Worm (Caenorhabditis elegans) whole organism, early embryonic: ENCODE measurements around the gene T16D1.1.

Experiments
- B0310.2 ChIP-seq: sonication (generic microtip); optimal IDR thresholded peaks from 2 replicates; lab custom pipeline; 2016; ENCODE audit warnings: mild to moderate bottlenecking, missing genetic modification characterization, missing compliant biosample characterization
- F13C5.2 ChIP-seq: sonication (generic microtip); optimal IDR thresholded peaks from 2 replicates; lab custom pipeline; 2017; ENCODE audit warnings: mild to moderate bottlenecking, missing genetic modification characterization, inconsistent platforms, missing compliant biosample characterization
- aly-1 ChIP-seq: sonication (generic microtip); optimal IDR thresholded peaks from 2 replicates; lab custom pipeline; 2016; ENCODE audit warnings: missing genetic modification characterization, missing compliant biosample characterization
- ama-1 ChIP-seq: fragments of 150-350 bp; optimal IDR thresholded peaks from 2 replicates; lab custom pipeline; 2014
- ceh-13 ChIP-seq: fragments of 200-800 bp; sonication (Bioruptor generic); optimal IDR thresholded peaks from 2 replicates; lab custom pipeline; 2018; ENCODE audit warnings: mild to moderate bottlenecking, missing genetic modification characterization, missing compliant biosample characterization
- ceh-36 ChIP-seq: sonication (generic microtip); optimal IDR thresholded peaks from 2 replicates; lab custom pipeline; 2016; ENCODE audit warnings: missing genetic modification characterization, inconsistent platforms, missing compliant biosample characterization
- ets-7 ChIP-seq: sonication (generic microtip); optimal IDR thresholded peaks from 2 replicates; lab custom pipeline; 2016; ENCODE audit warnings: missing genotype, missing genetic modification characterization, missing compliant biosample characterization
- flt-1 ChIP-seq: fragments of 200-800 bp; sonication (Bioruptor generic); IDR thresholded peaks from 2 replicates; pipeline ENCODE4 v1.3.6; 2022; ENCODE audit warnings: missing genetic modification characterization, missing compliant biosample characterization
- hmbx-1 ChIP-seq: sonication (generic microtip); optimal IDR thresholded peaks from 2 replicates; lab custom pipeline; 2016; ENCODE audit warnings: mild to moderate bottlenecking, missing genetic modification characterization, missing compliant biosample characterization
- hmg-4 ChIP-seq: fragments of 200-800 bp; sonication (Bioruptor generic); optimal IDR thresholded peaks from 2 replicates; lab custom pipeline; 2018; ENCODE audit warnings: mild to moderate bottlenecking, missing genetic modification characterization, missing compliant biosample characterization
- hnd-1 ChIP-seq: sonication (generic microtip); optimal IDR thresholded peaks from 2 replicates; lab custom pipeline; 2016; ENCODE audit warnings: missing genetic modification characterization, missing compliant biosample characterization
- pes-1 ChIP-seq: fragments of 200-800 bp; sonication (Bioruptor generic); IDR thresholded peaks from 2 replicates; pipeline ENCODE4 v1.3.6; 2022; ENCODE audit warnings: missing genetic modification reagents, missing genetic modification characterization, missing compliant biosample characterization
- scrt-1 ChIP-seq: fragments of 200-800 bp; sonication (Bioruptor generic); IDR thresholded peaks from 2 replicates; pipeline ENCODE4 v1.3.6; 2022; ENCODE audit warnings: missing genetic modification characterization, missing compliant biosample characterization
- sea-1 ChIP-seq: fragments of 200-800 bp; sonication (Bioruptor generic); conservative IDR thresholded peaks from 2 replicates; pipeline ENCODE4 v1.3.6; 2022; ENCODE audit warnings: missing genetic modification characterization, missing compliant biosample characterization
- tbx-11 ChIP-seq: fragments of 200-800 bp; sonication (Bioruptor generic); IDR thresholded peaks from 2 replicates; pipeline ENCODE4 v1.3.6; 2022; ENCODE audit warnings: missing genetic modification characterization, missing compliant biosample characterization
- tbx-37 ChIP-seq: fragments of 200-800 bp; sonication (Bioruptor generic); conservative IDR thresholded peaks from 2 replicates; pipeline ENCODE4 v1.3.6; 2022; ENCODE audit warnings: missing genetic modification reagents, missing genetic modification characterization, missing compliant biosample characterization
- tra-4 ChIP-seq: sonication (generic microtip); optimal IDR thresholded peaks from 2 replicates; lab custom pipeline; 2017; ENCODE audit warnings: missing genetic modification characterization, missing compliant biosample characterization

Gene T16D1.1

ce11 chrII:5277780-5278179 lies 36.3 kb upstream of the T16D1.1 start:
- no peak for TF ChIP-seq hnd-1 (tag; lab: Kevin White, UChicago)
- no peak for TF ChIP-seq hmg-4 (GFP tag; lab: Kevin White, UChicago)
- TF ChIP-seq scrt-1 (GFP tag; lab: Robert Waterston, UW): no peak
- no peak for TF ChIP-seq B0310.2 (tag; lab: Kevin White, UChicago)
- TF ChIP-seq F13C5.2: no peak
- TF ChIP-seq pes-1 (GFP tag; lab: Robert Waterston, UW): no peak
- no peak for TF ChIP-seq tbx-37
- no peak for TF ChIP-seq tbx-11 (GFP tag; lab: Robert Waterston, UW)
- no peak for TF ChIP-seq sea-1 (GFP tag; lab: Robert Waterston, UW)
- no peak for TF ChIP-seq aly-1
- TF ChIP-seq ama-1 (lab: Kevin White, UChicago): no peak
- no peak for TF ChIP-seq ets-7 (tag; lab: Kevin White, UChicago)
- no peak for TF ChIP-seq hmbx-1 (tag; lab: Kevin White, UChicago)
- TF ChIP-seq ceh-36 (tag; lab: Kevin White, UChicago): no peak
- TF ChIP-seq tra-4 (tag; lab: Kevin White, UChicago): no peak
- TF ChIP-seq flt-1 (GFP tag; lab: Robert Waterston, UW): no peak
- TF ChIP-seq ceh-13: no peak

DNA sequence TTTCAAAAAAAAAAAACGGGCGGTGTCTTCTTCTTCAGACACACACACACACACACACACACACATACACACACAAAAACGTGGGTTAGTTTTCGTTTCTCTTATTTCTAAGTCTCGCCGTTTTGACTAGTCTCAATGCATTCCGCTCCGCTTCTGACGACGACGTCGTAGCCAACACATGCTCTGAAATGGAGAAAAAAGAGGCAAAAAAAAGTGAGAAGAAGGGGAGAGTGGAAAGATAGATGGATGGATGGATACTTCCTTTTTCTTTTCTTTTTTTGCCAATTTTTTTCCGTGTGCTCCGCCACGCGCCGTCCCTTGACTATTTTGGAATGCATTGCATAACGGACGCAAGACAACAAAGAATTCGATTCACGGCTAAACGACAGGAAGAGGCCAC lies 35.3 kb upstream of the T16D1.1 start:
- TF ChIP-seq B0310.2 (tag; lab: Kevin White, UChicago) (no peak), ets-7 (tag; lab: Kevin White, UChicago) (no peak), pes-1 (GFP tag; lab: Robert Waterston, UW) (no peak), scrt-1 (GFP tag; lab: Robert Waterston, UW) (no peak), tra-4 (tag; lab: Kevin White, UChicago) (no peak), aly-1 (no peak), ceh-36 (tag; lab: Kevin White, UChicago) (no peak), hmg-4 (GFP tag; lab: Kevin White, UChicago) (no peak), tbx-37 (no peak), tbx-11 (GFP tag; lab: Robert Waterston, UW) (no peak)

DNA sequence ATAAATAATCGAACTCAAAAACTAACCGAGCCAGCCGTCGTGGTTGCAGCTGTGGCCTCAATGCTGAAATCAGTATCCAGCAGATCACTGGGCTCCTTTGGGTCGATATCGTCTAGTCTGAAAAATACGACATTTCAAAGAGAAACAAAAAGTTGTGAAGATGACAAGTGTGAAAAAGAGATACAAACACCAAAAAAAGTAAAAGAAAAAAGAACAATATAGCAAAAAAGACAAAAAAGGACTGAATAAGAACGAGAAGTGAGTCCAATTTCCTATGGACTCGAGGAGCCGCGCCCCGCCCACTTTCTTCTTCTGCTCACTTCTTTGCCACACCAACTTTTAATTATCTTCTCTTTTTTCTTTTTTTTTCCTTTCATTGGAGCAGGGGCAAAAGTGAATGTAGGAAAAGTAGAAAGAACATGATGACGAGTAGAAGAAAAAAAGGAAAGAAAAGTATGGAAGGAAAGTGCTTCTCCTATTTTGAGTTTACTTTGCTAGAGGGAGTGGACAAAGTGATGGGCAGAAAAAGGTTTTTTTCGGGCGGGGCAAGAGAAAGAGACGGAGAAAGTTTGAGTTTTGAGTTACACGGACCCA lies 30.4 kb upstream of the T16D1.1 start, which contains the start of gene drn-1:
Gene drn-1 (minus strand): TSS at position 117 of the 594 bp plus-strand sequence.
- no peak for TF ChIP-seq aly-1

ce11 chrII:5268977-5269376 lies 27.5 kb upstream of the T16D1.1 start:
- TF ChIP-seq pes-1 (GFP tag; lab: Robert Waterston, UW) (no peak), tbx-11 (GFP tag; lab: Robert Waterston, UW) (no peak), hmg-4 (GFP tag; lab: Kevin White, UChicago) (no peak), ceh-13 (no peak), scrt-1 (GFP tag; lab: Robert Waterston, UW) (no peak), tbx-37 (no peak), ama-1 (lab: Kevin White, UChicago) (no peak), hmbx-1 (tag; lab: Kevin White, UChicago) (no peak), F13C5.2 (no peak), tra-4 (tag; lab: Kevin White, UChicago) (no peak), ceh-36 (tag; lab: Kevin White, UChicago) (no peak)

- TF ChIP-seq tbx-37 (no peak), tra-4 (tag; lab: Kevin White, UChicago) (no peak), ama-1 (lab: Kevin White, UChicago) (no peak), hnd-1 (tag; lab: Kevin White, UChicago) (no peak), ceh-13 (no peak), hmbx-1 (tag; lab: Kevin White, UChicago) (no peak), ets-7 (tag; lab: Kevin White, UChicago) (no peak), hmg-4 (GFP tag; lab: Kevin White, UChicago) (no peak), F13C5.2 (no peak), tbx-11 (GFP tag; lab: Robert Waterston, UW) (no peak)
These were observed 23.2 kb upstream of the T16D1.1 start for ce11 chrII:5264650-5265049.

DNA sequence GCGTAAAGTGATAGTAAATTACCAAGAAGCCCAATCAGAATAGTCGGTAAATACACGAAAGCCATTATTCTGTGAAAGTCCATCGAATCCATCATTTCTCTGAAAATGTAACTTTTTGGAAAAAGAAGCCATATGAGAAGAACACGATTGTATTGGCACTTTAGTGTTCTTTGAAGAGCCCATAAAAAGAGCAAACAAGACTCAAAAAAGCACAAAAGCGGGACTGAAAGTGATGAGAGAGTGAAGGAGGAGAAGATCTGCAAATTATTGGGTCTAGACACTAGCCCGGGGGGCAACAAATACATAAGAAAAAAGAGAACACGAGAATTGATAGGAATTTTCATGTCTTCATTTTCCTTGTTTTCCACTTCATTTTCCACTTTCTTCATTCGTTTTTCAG lies 14.0 kb upstream of the T16D1.1 start, which contains the start of gene frpr-4:
Gene frpr-4 (minus strand): TSS at position 101 of the 400 bp plus-strand sequence.
- TF ChIP-seq hmbx-1 (tag; lab: Kevin White, UChicago) (no peak), ceh-13 (no peak), ceh-36 (tag; lab: Kevin White, UChicago) (no peak), scrt-1 (GFP tag; lab: Robert Waterston, UW) (no peak), ets-7 (tag; lab: Kevin White, UChicago) (no peak), F13C5.2 (no peak), pes-1 (GFP tag; lab: Robert Waterston, UW) (no peak), flt-1 (GFP tag; lab: Robert Waterston, UW) (no peak), tbx-37 (no peak), hmg-4 (GFP tag; lab: Kevin White, UChicago) (no peak), tbx-11 (GFP tag; lab: Robert Waterston, UW) (no peak), ama-1 (lab: Kevin White, UChicago) (no peak), aly-1 (no peak)

- TF ChIP-seq F13C5.2 (no peak), ets-7 (tag; lab: Kevin White, UChicago) (no peak), hmbx-1 (tag; lab: Kevin White, UChicago) (no peak), tra-4 (tag; lab: Kevin White, UChicago) (no peak), hnd-1 (tag; lab: Kevin White, UChicago) (no peak), sea-1 (GFP tag; lab: Robert Waterston, UW) (no peak), pes-1 (GFP tag; lab: Robert Waterston, UW) (no peak), flt-1 (GFP tag; lab: Robert Waterston, UW) (no peak), ceh-13 (no peak), hmg-4 (GFP tag; lab: Kevin White, UChicago) (no peak), ama-1 (lab: Kevin White, UChicago) (no peak), B0310.2 (tag; lab: Kevin White, UChicago) (no peak), tbx-37 (no peak)
These were observed 5.4 kb upstream of the T16D1.1 start, which contains the start of gene ptr-6 for ce11 chrII:5246791-5247361. TSS of gene ptr-6 (minus strand) at chrII:5246837.
